Worm (Caenorhabditis elegans): ENCODE results near the gene clec-68.

- TF ChIP-seq sea-1 (GFP tag; conservative IDR thresholded peaks at IDR 0.05): no peak
- no peak for TF ChIP-seq tbx-37 (GFP tag; conservative IDR thresholded peaks at IDR 0.05)
- no peak for TF ChIP-seq tra-4 (tag; optimal IDR thresholded peaks at IDR 0.05)
- TF ChIP-seq ceh-13 (GFP tag; optimal IDR thresholded peaks at IDR 0.05): no peak
- TF ChIP-seq F13C5.2 (tag; optimal IDR thresholded peaks at IDR 0.05): no peak
- no peak for TF ChIP-seq flt-1 (GFP tag; IDR thresholded peaks at IDR 0.05)
- no peak for TF ChIP-seq tbx-11 (GFP tag; IDR thresholded peaks at IDR 0.05)
- TF ChIP-seq ama-1 (optimal IDR thresholded peaks at IDR 0.05): no peak
- TF ChIP-seq hmg-4 (GFP tag; optimal IDR thresholded peaks at IDR 0.05): no peak
- no peak for TF ChIP-seq hmbx-1 (tag; optimal IDR thresholded peaks at IDR 0.05)
- no peak for TF ChIP-seq B0310.2 (tag; optimal IDR thresholded peaks at IDR 0.05)
- no peak for TF ChIP-seq hnd-1 (tag; optimal IDR thresholded peaks at IDR 0.05)
Measured at ce11 chrIV:3907506-3908188, 18.6 kb upstream of the clec-68 start, which contains the start of the genes F56D6.22 and F56D6.12.

Measured in whole organism, early embryonic.